Fruit fly (Drosophila melanogaster) whole organism, embryonic: ENCODE results near the gene Sec23.

Source experiments
- Ada2b ChIP-seq: fragments of 200-800 bp; sonication (Bioruptor generic); IDR thresholded peaks from 2 replicates; pipeline ENCODE4 v1.3.6; 2022; ENCODE audit warnings: missing biosample characterization, missing genetic modification characterization
- Asciz ChIP-seq: fragments of 200-800 bp; sonication (Bioruptor generic); optimal IDR thresholded peaks from 2 replicates; lab custom pipeline; 2017; ENCODE audit warnings: missing biosample characterization, mild to moderate bottlenecking, missing genetic modification characterization, missing genetic modification reagents
- CG10366 ChIP-seq: fragments of 200-800 bp; sonication (Bioruptor generic); IDR thresholded peaks from 2 replicates; pipeline ENCODE4 v1.3.6; 2022; ENCODE audit warnings: missing biosample characterization, missing genetic modification characterization
- CG11247 ChIP-seq: fragments of 200-800 bp; sonication (Bioruptor generic); IDR thresholded peaks from 2 replicates; pipeline ENCODE4 v1.3.6; 2022; ENCODE audit warnings: missing biosample characterization, missing genetic modification characterization
- CG11398 ChIP-seq: fragments of 200-800 bp; sonication (Bioruptor generic); optimal IDR thresholded peaks from 2 replicates; lab custom pipeline; 2016; ENCODE audit warnings: missing biosample characterization, missing genetic modification characterization
- CG14965 ChIP-seq: fragments of 200-800 bp; sonication (Bioruptor generic); optimal IDR thresholded peaks from 2 replicates; lab custom pipeline; 2016; ENCODE audit warnings: missing biosample characterization, missing genetic modification characterization, borderline replicate concordance
- CG15696 ChIP-seq: fragments of 200-800 bp; sonication (Bioruptor generic); optimal IDR thresholded peaks from 2 replicates; lab custom pipeline; 2019; ENCODE audit warnings: missing biosample characterization, mild to moderate bottlenecking, missing genetic modification characterization, moderate library complexity
- CG17568 ChIP-seq: fragments of 200-800 bp; sonication (Bioruptor generic); optimal IDR thresholded peaks from 2 replicates; lab custom pipeline; 2018; ENCODE audit warnings: missing biosample characterization, mild to moderate bottlenecking, missing genetic modification characterization, moderate library complexity
- CG17912 ChIP-seq: fragments of 200-800 bp; sonication (Bioruptor generic); optimal IDR thresholded peaks from 2 replicates; lab custom pipeline; 2018; ENCODE audit warnings: missing biosample characterization, mild to moderate bottlenecking, missing genetic modification characterization
- CG18011 ChIP-seq: fragments of 200-800 bp; sonication (Bioruptor generic); optimal IDR thresholded peaks from 2 replicates; lab custom pipeline; 2017; ENCODE audit warnings: missing biosample characterization, missing genetic modification characterization, mild to moderate bottlenecking, moderate library complexity, missing genotype
- CG2129 ChIP-seq: fragments of 200-800 bp; sonication (Bioruptor generic); IDR thresholded peaks from 2 replicates; pipeline ENCODE4 v1.3.6; 2022; ENCODE audit warnings: missing biosample characterization, missing genetic modification characterization; ENCODE audit not compliant: partially characterized antibody
- CG2678 ChIP-seq: fragments of 200-800 bp; sonication (Bioruptor generic); optimal IDR thresholded peaks from 3 replicates; lab custom pipeline; 2019; ENCODE audit warnings: missing biosample characterization, mild to moderate bottlenecking, missing genetic modification characterization, moderate library complexity
- CG31388 ChIP-seq: fragments of 200-800 bp; sonication (Bioruptor generic); optimal IDR thresholded peaks from 2 replicates; lab custom pipeline; 2016; ENCODE audit warnings: missing biosample characterization, missing genetic modification characterization
- CG3281 ChIP-seq: fragments of 200-800 bp; sonication (Bioruptor generic); optimal IDR thresholded peaks from 3 replicates; lab custom pipeline; 2017; ENCODE audit warnings: missing biosample characterization, mild to moderate bottlenecking, missing genetic modification characterization
- CG4820 ChIP-seq: fragments of 200-800 bp; sonication (Bioruptor generic); optimal IDR thresholded peaks from 3 replicates; lab custom pipeline; 2016; ENCODE audit warnings: missing biosample characterization, missing genetic modification characterization
- CG7839 ChIP-seq: fragments of 200-800 bp; sonication (Bioruptor generic); optimal IDR thresholded peaks from 3 replicates; lab custom pipeline; 2018; ENCODE audit warnings: missing biosample characterization, mild to moderate bottlenecking, missing genetic modification characterization, moderate library complexity
- CG8281 ChIP-seq: fragments of 200-800 bp; sonication (Bioruptor generic); optimal IDR thresholded peaks from 2 replicates; lab custom pipeline; 2018; ENCODE audit warnings: missing biosample characterization, mild to moderate bottlenecking, missing genetic modification characterization, moderate library complexity
- CG8359 ChIP-seq: fragments of 200-800 bp; sonication (Bioruptor generic); optimal IDR thresholded peaks from 2 replicates; lab custom pipeline; 2017; ENCODE audit warnings: missing biosample characterization, mild to moderate bottlenecking, missing genetic modification characterization, borderline replicate concordance
- CHES-1-like ChIP-seq: fragments of 200-800 bp; sonication (Bioruptor generic); optimal IDR thresholded peaks from 2 replicates; lab custom pipeline; 2016; ENCODE audit warnings: missing biosample characterization, missing genetic modification characterization
- CoRest ChIP-seq: fragments of 200-800 bp; sonication (Bioruptor generic); optimal IDR thresholded peaks from 3 replicates; lab custom pipeline; 2018; ENCODE audit warnings: missing biosample characterization, mild to moderate bottlenecking, missing genetic modification characterization, moderate library complexity
- Dll ChIP-seq: fragments of 200-800 bp; sonication (Bioruptor generic); IDR thresholded peaks from 4 replicates; pipeline ENCODE4 v1.3.6; 2022; ENCODE audit warnings: missing biosample characterization, missing genetic modification characterization; ENCODE audit not compliant: partially characterized antibody
- Ets97D ChIP-seq: fragments of 200-800 bp; sonication (Bioruptor generic); optimal IDR thresholded peaks from 3 replicates; lab custom pipeline; 2016; ENCODE audit warnings: missing biosample characterization, missing genetic modification characterization
- Hand ChIP-seq: fragments of 200-800 bp; sonication (Bioruptor generic); optimal IDR thresholded peaks from 2 replicates; lab custom pipeline; 2017; ENCODE audit warnings: mild to moderate bottlenecking, missing biosample characterization, missing genetic modification reagents, missing genetic modification characterization
- NK7.1 ChIP-seq: fragments of 200-800 bp; sonication (Bioruptor generic); optimal IDR thresholded peaks from 3 replicates; lab custom pipeline; 2016; ENCODE audit warnings: missing biosample characterization, missing genetic modification characterization
- Nf-YC ChIP-seq: fragments of 200-800 bp; optimal IDR thresholded peaks from 3 replicates; lab custom pipeline; 2019; ENCODE audit warnings: missing biosample characterization, mild to moderate bottlenecking, missing genetic modification characterization, moderate library complexity
- TFAM ChIP-seq: fragments of 200-800 bp; sonication (Bioruptor generic); optimal IDR thresholded peaks from 2 replicates; lab custom pipeline; 2017; ENCODE audit warnings: missing biosample characterization, missing genetic modification characterization, inconsistent platforms
- Tbp ChIP-seq: fragments of >200 bp; optimal IDR thresholded peaks from 2 replicates; lab custom pipeline; 2018; ENCODE audit warnings: missing biosample characterization, missing genetic modification characterization
- ase ChIP-seq: fragments of 200-800 bp; sonication (Bioruptor generic); IDR thresholded peaks from 3 replicates; pipeline ENCODE4 v1.3.6; 2022; ENCODE audit warnings: missing biosample characterization, missing genetic modification characterization
- caup ChIP-seq: fragments of 200-800 bp; sonication (Bioruptor generic); optimal IDR thresholded peaks from 3 replicates; lab custom pipeline; 2017; ENCODE audit warnings: missing biosample characterization, mild to moderate bottlenecking, missing genetic modification characterization, moderate library complexity; ENCODE audit not compliant: severe bottlenecking
- disco-r ChIP-seq: fragments of 200-800 bp; sonication (Bioruptor generic); optimal IDR thresholded peaks from 2 replicates; lab custom pipeline; 2016; ENCODE audit warnings: missing biosample characterization, missing genetic modification characterization
- dmrt11E ChIP-seq: fragments of 200-800 bp; sonication (Bioruptor generic); optimal IDR thresholded peaks from 3 replicates; lab custom pipeline; 2018; ENCODE audit warnings: missing biosample characterization, mild to moderate bottlenecking, missing genetic modification characterization, moderate library complexity
- esg ChIP-seq: fragments of 200-800 bp; sonication (Bioruptor generic); conservative IDR thresholded peaks from 2 replicates; pipeline ENCODE4 v1.3.6; 2022; ENCODE audit warnings: missing biosample characterization, missing genetic modification characterization
- fru ChIP-seq: fragments of >200 bp; optimal IDR thresholded peaks from 2 replicates; lab custom pipeline; 2017
- grau ChIP-seq: fragments of 200-800 bp; optimal IDR thresholded peaks from 3 replicates; lab custom pipeline; 2019; ENCODE audit warnings: missing biosample characterization, mild to moderate bottlenecking, missing genetic modification characterization, moderate library complexity
- gsb-n ChIP-seq: fragments of 200-800 bp; sonication (Bioruptor generic); optimal IDR thresholded peaks from 3 replicates; lab custom pipeline; 2018; ENCODE audit warnings: missing biosample characterization, mild to moderate bottlenecking, missing genetic modification characterization
- her ChIP-seq: fragments of 200-800 bp; sonication (Bioruptor generic); optimal IDR thresholded peaks from 2 replicates; lab custom pipeline; 2016; ENCODE audit warnings: missing biosample characterization, missing genetic modification characterization
- mirr ChIP-seq: fragments of 200-800 bp; sonication (Bioruptor generic); optimal IDR thresholded peaks from 3 replicates; lab custom pipeline; 2018; ENCODE audit warnings: missing biosample characterization, mild to moderate bottlenecking, missing genetic modification characterization
- p53 ChIP-seq: fragments of 200-800 bp; sonication (Bioruptor generic); optimal IDR thresholded peaks from 2 replicates; lab custom pipeline; 2016; ENCODE audit warnings: missing biosample characterization, missing genetic modification characterization
- pita ChIP-seq: fragments of 200-800 bp; sonication (Bioruptor generic); optimal IDR thresholded peaks from 2 replicates; lab custom pipeline; 2017; ENCODE audit warnings: missing biosample characterization, mild to moderate bottlenecking, missing genetic modification characterization
- psq ChIP-seq: fragments of 200-800 bp; sonication (Bioruptor generic); optimal IDR thresholded peaks from 2 replicates; lab custom pipeline; 2017; ENCODE audit warnings: missing biosample characterization, missing genetic modification characterization
- sc ChIP-seq, 3 experiments: fragments of >200 bp in 2 of 3; fragments of 200-800 bp in 1 of 3; sonication (Bioruptor generic) in 1 of 3; optimal IDR thresholded peaks; 2 replicates in 2 of 3; 3 replicates in 1 of 3; lab custom pipeline; 2017; ENCODE audit warnings: mild to moderate bottlenecking in 1 of 3, missing biosample characterization in 1 of 3, missing genetic modification characterization in 1 of 3, missing genetic modification reagents in 1 of 3
- schlank ChIP-seq: fragments of 200-800 bp; sonication (Bioruptor generic); optimal IDR thresholded peaks from 2 replicates; lab custom pipeline; 2018; ENCODE audit warnings: missing biosample characterization, mild to moderate bottlenecking, missing genetic modification characterization
- sens-2 ChIP-seq: fragments of 200-800 bp; sonication (Bioruptor generic); IDR thresholded peaks from 2 replicates; pipeline ENCODE4 v1.3.6; 2022; ENCODE audit warnings: missing biosample characterization, missing genetic modification characterization
- so ChIP-seq: fragments of 200-800 bp; sonication (Bioruptor generic); IDR thresholded peaks from 3 replicates; pipeline ENCODE4 v1.3.6; 2022; ENCODE audit warnings: missing biosample characterization, missing genetic modification characterization
- sug ChIP-seq: fragments of 200-800 bp; optimal IDR thresholded peaks from 2 replicates; lab custom pipeline; 2019; ENCODE audit warnings: missing biosample characterization, mild to moderate bottlenecking, missing genetic modification characterization, moderate library complexity
- tll ChIP-seq, 2 experiments: fragments of 200-800 bp in 1 of 2; fragments of >200 bp in 1 of 2; sonication (Bioruptor generic) in 1 of 2; optimal IDR thresholded peaks; 2 replicates each; lab custom pipeline; 2017 to 2019; ENCODE audit warnings: missing biosample characterization in 2 of 2, missing genetic modification characterization in 2 of 2, mild to moderate bottlenecking in 1 of 2, moderate library complexity in 1 of 2
- zen ChIP-seq: fragments of 200-800 bp; sonication (Bioruptor generic); optimal IDR thresholded peaks from 3 replicates; lab custom pipeline; 2018; ENCODE audit warnings: missing biosample characterization, mild to moderate bottlenecking, missing genetic modification characterization, moderate library complexity
- zfh2 ChIP-seq: fragments of 200-800 bp; sonication (Bioruptor generic); optimal IDR thresholded peaks from 2 replicates; lab custom pipeline; 2016; ENCODE audit warnings: missing biosample characterization, missing genetic modification characterization

Sec23 gene

dm6 chr3R:5671795-5672657, 23.2 kb downstream of the Sec23 start (continued):
- TF ChIP-seq tll (GFP tag; optimal IDR thresholded peaks at IDR 0.05; lab: Kevin White, UChicago), result peak in 1 of 2 experiments; percentile 14
- no peak for TF ChIP-seq ase (GFP tag; lab: Robert Waterston, UW)
- no peak for TF ChIP-seq disco-r (GFP tag; lab: Kevin White, UChicago)
- TF ChIP-seq CG11247 (GFP tag; lab: Robert Waterston, UW), result no peak
- TF ChIP-seq so (GFP tag; lab: Robert Waterston, UW), result no peak
- TF ChIP-seq p53, result no peak
- 0 out of 2 replicates have a peak, but pooled peaks have one; percentile 9 for TF ChIP-seq sens-2
- TF ChIP-seq CG3281, result no peak
- no peak for TF ChIP-seq pita (GFP tag; lab: Kevin White, UChicago)
- TF ChIP-seq Asciz (GFP tag; lab: Kevin White, UChicago), result no peak
- TF ChIP-seq Ets97D (GFP tag; lab: Kevin White, UChicago), result no peak
- no peak for TF ChIP-seq schlank (tag; lab: Kevin White, UChicago)
- TF ChIP-seq her (GFP tag; lab: Kevin White, UChicago), result no peak
- peak; percentile 10 for TF ChIP-seq sug (tag; lab: Kevin White, UChicago)
- TF ChIP-seq CG8281 (tag; lab: Kevin White, UChicago), result peak; percentile 14
- no peak for TF ChIP-seq Tbp
- TF ChIP-seq grau (tag; lab: Kevin White, UChicago), result no peak
- no peak for TF ChIP-seq NK7.1
- TF ChIP-seq CG10366 (GFP tag; lab: Robert Waterston, UW), result no peak
- no peak for TF ChIP-seq fru (lab: Kevin White, UChicago)
- TF ChIP-seq zfh2 (GFP tag; lab: Kevin White, UChicago), result no peak
- TF ChIP-seq CHES-1-like (GFP tag; lab: Kevin White, UChicago), result no peak
- TF ChIP-seq CG8359 (GFP tag; lab: Kevin White, UChicago), result no peak
- TF ChIP-seq dmrt11E (tag; lab: Kevin White, UChicago), result no peak
- no peak for TF ChIP-seq CG7839 (tag; lab: Kevin White, UChicago)
- TF ChIP-seq CG14965 (GFP tag; lab: Kevin White, UChicago), result no peak
- TF ChIP-seq Ada2b (GFP tag; lab: Robert Waterston, UW), result no peak
- no peak for TF ChIP-seq CG11398 (GFP tag; lab: Kevin White, UChicago)
- no peak for TF ChIP-seq gsb-n (tag; lab: Kevin White, UChicago)
- no peak for TF ChIP-seq CoRest (tag; lab: Kevin White, UChicago)
- TF ChIP-seq mirr (GFP tag; lab: Kevin White, UChicago), result peak; percentile 79
- no peak for TF ChIP-seq psq (GFP tag; lab: Kevin White, UChicago)
- no peak for TF ChIP-seq CG17568 (GFP tag; lab: Kevin White, UChicago)
- TF ChIP-seq CG18011 (GFP tag; lab: Kevin White, UChicago), result no peak
- TF ChIP-seq CG31388 (GFP tag; lab: Kevin White, UChicago), result no peak
- no peak for TF ChIP-seq CG2129 (GFP tag; lab: Robert Waterston, UW)
- TF ChIP-seq esg (GFP tag; lab: Robert Waterston, UW), result no peak
- TF ChIP-seq zen (tag; lab: Kevin White, UChicago), result peak; percentile 76
- TF ChIP-seq Dll (GFP tag; lab: Robert Waterston, UW), result 0 out of 4 replicates have a peak, but pooled peaks have one; percentile 28
- TF ChIP-seq CG2678 (tag; lab: Kevin White, UChicago), result no peak
- no peak for TF ChIP-seq CG4820 (GFP tag; lab: Kevin White, UChicago)
- no peak for TF ChIP-seq Nf-YC
- no peak for TF ChIP-seq CG17912
- TF ChIP-seq TFAM (GFP tag; lab: Kevin White, UChicago), result no peak
- no peak for TF ChIP-seq CG15696
- no peak for TF ChIP-seq sc (optimal IDR thresholded peaks at IDR 0.05; lab: Kevin White, UChicago)
- TF ChIP-seq sc (GFP tag; optimal IDR thresholded peaks at IDR 0.05; lab: Kevin White, UChicago), result no peak
- no peak for TF ChIP-seq Hand (GFP tag; lab: Kevin White, UChicago)
- TF ChIP-seq caup (GFP tag; lab: Kevin White, UChicago), result no peak
